Worm (Caenorhabditis elegans): ENCODE measurements around the gene coq-2.
A peak's percentile ranks its signal among the peaks of the same experiment; 100 is the strongest.

coq-2 gene

ce11 chrIII:6958674-6959241 is 23.0 kb downstream of the coq-2 start (continued):
- TF ChIP-seq F37D6.2 (tag; optimal IDR thresholded peaks at IDR 0.05) (no peak), daf-12 (tag; optimal IDR thresholded peaks at IDR 0.05) (no peak), ceh-82 (tag; optimal IDR thresholded peaks at IDR 0.05) (no peak), egl-43 (GFP tag; IDR thresholded peaks at IDR 0.05) (no peak), hlh-30 (tag; optimal IDR thresholded peaks at IDR 0.05; ENCODE audit: insufficient read depth) (no peak), lir-3 (tag; optimal IDR thresholded peaks at IDR 0.05) (no peak), madf-9 (GFP tag; conservative IDR thresholded peaks at IDR 0.05) (no peak), ceh-28 (tag; optimal IDR thresholded peaks at IDR 0.05) (no peak), nhr-76 (tag; optimal IDR thresholded peaks at IDR 0.05) (no peak), nhr-10 (tag; optimal IDR thresholded peaks at IDR 0.05) (no peak), lin-29 (GFP tag; IDR thresholded peaks at IDR 0.05) (no peak), nhr-77 (tag; optimal IDR thresholded peaks at IDR 0.05) (no peak), F10B5.3 (tag; optimal IDR thresholded peaks at IDR 0.05) (no peak), set-16 (GFP tag; IDR thresholded peaks at IDR 0.05) (no peak), ZK337.2 (GFP tag; IDR thresholded peaks at IDR 0.05) (no peak), sdz-12 (GFP tag; optimal IDR thresholded peaks at IDR 0.05) (no peak), nhr-25 (tag; optimal IDR thresholded peaks at IDR 0.05; ENCODE audit: borderline replicate concordance, insufficient read depth) (no peak), mdt-29 (GFP tag; IDR thresholded peaks at IDR 0.05) (no peak), nhr-102 (tag; optimal IDR thresholded peaks at IDR 0.05) (peak; percentile 31), php-3 (GFP tag; IDR thresholded peaks at IDR 0.05) (no peak), daf-16 (GFP tag; optimal IDR thresholded peaks at IDR 0.05) (no peak), daf-16 (tag; optimal IDR thresholded peaks at IDR 0.05) (no peak), ztf-11 (tag; optimal IDR thresholded peaks at IDR 0.05) (no peak), ceh-44 (GFP tag; IDR thresholded peaks at IDR 0.05) (no peak), ama-1 (optimal IDR thresholded peaks at IDR 0.05) (peak; percentile 18), R02D3.7 (tag; optimal IDR thresholded peaks at IDR 0.05) (no peak), nhr-11 (tag; optimal IDR thresholded peaks at IDR 0.05) (no peak), F26F4.8 (GFP tag; conservative IDR thresholded peaks at IDR 0.05) (no peak), saeg-2 (GFP tag; IDR thresholded peaks at IDR 0.05) (no peak), T20F7.1 (GFP tag; optimal IDR thresholded peaks at IDR 0.05) (no peak), lin-38 (GFP tag; IDR thresholded peaks at IDR 0.05) (peak; percentile 44; the same call in 1 of the 2 replicates), fos-1 (tag; optimal IDR thresholded peaks at IDR 0.05) (no peak), lin-13 (GFP tag; optimal IDR thresholded peaks at IDR 0.05) (peak; percentile 3), dve-1 (tag; optimal IDR thresholded peaks at IDR 0.05; ENCODE audit: insufficient read depth) (no peak), vab-7 (GFP tag; IDR thresholded peaks at IDR 0.05) (no peak), hmg-1.1 (GFP tag; IDR thresholded peaks at IDR 0.05) (no peak), nhr-237 (tag; optimal IDR thresholded peaks at IDR 0.05) (no peak), unc-130 (GFP tag; optimal IDR thresholded peaks at IDR 0.05) (no peak), madf-5 (GFP tag; IDR thresholded peaks at IDR 0.05) (no peak), nhr-41 (GFP tag; IDR thresholded peaks at IDR 0.05) (no peak), mxl-2 (GFP tag; conservative IDR thresholded peaks at IDR 0.05) (no peak), skn-1 (tag; optimal IDR thresholded peaks at IDR 0.05) (no peak), lin-15B (tag; optimal IDR thresholded peaks at IDR 0.05) (no peak), gei-8 (GFP tag; optimal IDR thresholded peaks at IDR 0.05) (no peak), dmd-9 (GFP tag; IDR thresholded peaks at IDR 0.05) (no peak), ceh-62 (tag; optimal IDR thresholded peaks at IDR 0.05) (no peak), zfp-2 (tag; optimal IDR thresholded peaks at IDR 0.05) (no peak), ceh-32 (tag; optimal IDR thresholded peaks at IDR 0.05; ENCODE audit: poor library complexity) (no peak), mep-1 (tag; optimal IDR thresholded peaks at IDR 0.05) (peak; percentile 37), egl-27 (tag; optimal IDR thresholded peaks at IDR 0.05) (no peak), nhr-111 (GFP tag; optimal IDR thresholded peaks at IDR 0.05) (no peak), nhr-48 (tag; optimal IDR thresholded peaks at IDR 0.05) (no peak)

Data from whole organism, L4 larva.